Worm (Caenorhabditis elegans) whole organism, midembryonic: ENCODE data around the gene nhr-52.

ENCODE experiments used
- T22C8.4 ChIP-seq: fragments of 200-800 bp; sonication (Bioruptor generic); IDR thresholded peaks from 2 replicates; pipeline ENCODE4 v1.3.6; 2022; ENCODE audit warnings: missing genetic modification characterization, missing compliant biosample characterization
- cog-1 ChIP-seq: sonication (generic microtip); optimal IDR thresholded peaks from 2 replicates; lab custom pipeline; 2016; ENCODE audit warnings: missing genetic modification characterization, missing compliant biosample characterization
- flt-1 ChIP-seq: fragments of 200-800 bp; sonication (Bioruptor generic); IDR thresholded peaks from 2 replicates; pipeline ENCODE4 v1.3.6; 2022; ENCODE audit warnings: missing genetic modification characterization, missing compliant biosample characterization
- klf-2 ChIP-seq: fragments of 200-800 bp; sonication (Bioruptor generic); conservative IDR thresholded peaks from 2 replicates; pipeline ENCODE4 v1.3.6; 2022; ENCODE audit warnings: missing genetic modification reagents, missing genetic modification characterization, missing compliant biosample characterization
- med-1 ChIP-seq: sonication (generic microtip); optimal IDR thresholded peaks from 2 replicates; lab custom pipeline; 2017; ENCODE audit warnings: missing genetic modification characterization, mild to moderate bottlenecking, missing compliant biosample characterization, antibody characterized with exemption, missing genetic modification reagents; ENCODE audit not compliant: insufficient read depth
- ref-1 ChIP-seq: fragments of 200-800 bp; sonication (Bioruptor generic); conservative IDR thresholded peaks from 2 replicates; pipeline ENCODE4 v1.3.6; 2022; ENCODE audit warnings: missing genetic modification reagents, missing genetic modification characterization, missing compliant biosample characterization
- tab-1 ChIP-seq: fragments of 200-800 bp; sonication (Bioruptor generic); IDR thresholded peaks from 2 replicates; pipeline ENCODE4 v1.3.6; 2022; ENCODE audit warnings: missing genetic modification characterization, missing compliant biosample characterization
- ztf-23 ChIP-seq: fragments of 200-800 bp; sonication (Bioruptor generic); IDR thresholded peaks from 2 replicates; pipeline ENCODE4 v1.3.6; 2022; ENCODE audit warnings: missing genetic modification reagents, missing genetic modification characterization, missing compliant biosample characterization
- ztf-29 ChIP-seq: fragments of 200-800 bp; sonication (Bioruptor generic); IDR thresholded peaks from 2 replicates; pipeline ENCODE4 v1.3.6; 2022; ENCODE audit warnings: missing genetic modification reagents, missing genetic modification characterization, missing compliant biosample characterization

Gene nhr-52

ce11 chrV:15687660-15688059, 10.3 kb downstream of the nhr-52 start, which contains the start of gene nhr-197:
nhr-197 (plus strand) TSS chrV:15687960.
- no peak for TF ChIP-seq tab-1 (GFP tag; lab: Robert Waterston, UW)
- no peak for TF ChIP-seq klf-2 (GFP tag; lab: Robert Waterston, UW)
- no peak for TF ChIP-seq cog-1 (tag; lab: Kevin White, UChicago)
- TF ChIP-seq ref-1 (GFP tag; lab: Robert Waterston, UW) = no peak
- TF ChIP-seq flt-1 (GFP tag; lab: Robert Waterston, UW) = no peak
- no peak for TF ChIP-seq med-1
- TF ChIP-seq T22C8.4 = no peak
- TF ChIP-seq ztf-23 (GFP tag; lab: Robert Waterston, UW) = no peak
- no peak for TF ChIP-seq ztf-29

- TF ChIP-seq ref-1 (GFP tag; lab: Robert Waterston, UW) (no peak), med-1 (no peak), ztf-29 (no peak), flt-1 (GFP tag; lab: Robert Waterston, UW) (no peak), cog-1 (tag; lab: Kevin White, UChicago) (no peak), klf-2 (GFP tag; lab: Robert Waterston, UW) (no peak), T22C8.4 (no peak), tab-1 (GFP tag; lab: Robert Waterston, UW) (no peak), ztf-23 (GFP tag; lab: Robert Waterston, UW) (no peak)
These were observed 12.6 kb downstream of the nhr-52 start, which contains the start of gene nhr-268 for ce11 chrV:15689952-15690351. nhr-268 (plus strand) TSS chrV:15690252.

ce11 chrV:15693682-15694081, 16.4 kb downstream of the nhr-52 start, which contains the start of gene nhr-198:
nhr-198 (plus strand) TSS chrV:15693994.
- TF ChIP-seq ref-1 (GFP tag; lab: Robert Waterston, UW) (no peak), cog-1 (tag; lab: Kevin White, UChicago) (no peak), T22C8.4 (no peak), ztf-29 (no peak), tab-1 (GFP tag; lab: Robert Waterston, UW) (no peak), flt-1 (GFP tag; lab: Robert Waterston, UW) (no peak), med-1 (no peak), ztf-23 (GFP tag; lab: Robert Waterston, UW) (no peak), klf-2 (GFP tag; lab: Robert Waterston, UW) (no peak)

ce11 chrV:15698099-15698498, 20.8 kb downstream of the nhr-52 start, which contains the start of gene srx-29:
srx-29 (minus strand) TSS chrV:15698199.
- TF ChIP-seq flt-1 (GFP tag; lab: Robert Waterston, UW) (no peak), cog-1 (tag; lab: Kevin White, UChicago) (no peak), tab-1 (GFP tag; lab: Robert Waterston, UW) (no peak), ref-1 (GFP tag; lab: Robert Waterston, UW) (no peak), med-1 (no peak), klf-2 (GFP tag; lab: Robert Waterston, UW) (no peak), ztf-29 (no peak), ztf-23 (GFP tag; lab: Robert Waterston, UW) (no peak), T22C8.4 (no peak)

ce11 chrV:15699799-15700198, 22.5 kb downstream of the nhr-52 start, which contains the start of gene nhr-199:
nhr-199 (minus strand) TSS chrV:15699899.
- TF ChIP-seq klf-2 (GFP tag; lab: Robert Waterston, UW) = no peak
- no peak for TF ChIP-seq ref-1 (GFP tag; lab: Robert Waterston, UW)

- TF ChIP-seq ref-1 (GFP tag; lab: Robert Waterston, UW) (no peak), klf-2 (GFP tag; lab: Robert Waterston, UW) (no peak), cog-1 (tag; lab: Kevin White, UChicago) (no peak), flt-1 (GFP tag; lab: Robert Waterston, UW) (no peak), ztf-29 (no peak), ztf-23 (GFP tag; lab: Robert Waterston, UW) (no peak), T22C8.4 (no peak)
These were observed 24.9 kb downstream of the nhr-52 start, which contains the start of gene nhr-53 for ce11 chrV:15702263-15702662. nhr-53 (minus strand) TSS chrV:15702363.

ce11 chrV:15704745-15705144, 27.4 kb downstream of the nhr-52 start, which contains the start of gene twk-34:
twk-34 (plus strand) TSS chrV:15704960.
- TF ChIP-seq klf-2 (GFP tag; lab: Robert Waterston, UW) = no peak
- TF ChIP-seq cog-1 (tag; lab: Kevin White, UChicago) = no peak
- TF ChIP-seq T22C8.4 = no peak
- no peak for TF ChIP-seq ztf-23 (GFP tag; lab: Robert Waterston, UW)
- TF ChIP-seq med-1 = no peak

ce11 chrV:15707982-15708381, 30.7 kb downstream of the nhr-52 start:
- no peak for TF ChIP-seq ztf-23 (GFP tag; lab: Robert Waterston, UW)
- TF ChIP-seq flt-1 (GFP tag; lab: Robert Waterston, UW) = no peak

- TF ChIP-seq T22C8.4 (no peak), ztf-23 (GFP tag; lab: Robert Waterston, UW) (no peak), ref-1 (GFP tag; lab: Robert Waterston, UW) (no peak), cog-1 (tag; lab: Kevin White, UChicago) (no peak), flt-1 (GFP tag; lab: Robert Waterston, UW) (no peak), med-1 (no peak), klf-2 (GFP tag; lab: Robert Waterston, UW) (no peak), ztf-29 (no peak), tab-1 (GFP tag; lab: Robert Waterston, UW) (no peak)
These were observed 33.1 kb downstream of the nhr-52 start, which contains the start of gene Y6E2A.1 for ce11 chrV:15710401-15710800. Y6E2A.1 (minus strand) TSS chrV:15710501.

ce11 chrV:15711898-15712297, 34.6 kb downstream of the nhr-52 start, which contains the start of gene str-101:
str-101 (minus strand) TSS chrV:15711998.
- TF ChIP-seq tab-1 (GFP tag; lab: Robert Waterston, UW) (no peak), ztf-23 (GFP tag; lab: Robert Waterston, UW) (no peak), med-1 (no peak), cog-1 (tag; lab: Kevin White, UChicago) (no peak), klf-2 (GFP tag; lab: Robert Waterston, UW) (no peak), T22C8.4 (no peak)
